Fruit fly (Drosophila melanogaster): Measurements from ENCODE around the gene CG11357.

- TF ChIP-seq Gug (GFP tag; IDR thresholded peaks at IDR 0.05) = peak; percentile 60; the same call in 1 of the 4 replicates
- TF ChIP-seq nerfin-1 (tag; optimal IDR thresholded peaks at IDR 0.05) = no peak
- TF ChIP-seq Mrtf (GFP tag; IDR thresholded peaks at IDR 0.05) = no peak
- TF ChIP-seq CG11504 (tag; optimal IDR thresholded peaks at IDR 0.05) = peak; percentile 6
- TF ChIP-seq CG4424 (GFP tag; optimal IDR thresholded peaks at IDR 0.05) = peak; percentile 5
- no peak for TF ChIP-seq CG8359 (GFP tag; optimal IDR thresholded peaks at IDR 0.05; ENCODE audit: borderline replicate concordance)
- no peak for TF ChIP-seq CG11560 (tag; IDR thresholded peaks at IDR 0.05)
- TF ChIP-seq amos (GFP tag; IDR thresholded peaks at IDR 0.05; ENCODE audit: partially characterized antibody) = no peak
- 0 out of 2 replicates have a peak, but pooled peaks have one; percentile 37 for TF ChIP-seq seq (GFP tag; IDR thresholded peaks at IDR 0.05)
- TF ChIP-seq Med (GFP tag) = peak; percentile 96
These were observed 1.4 kb downstream of the CG11357 start for dm6 chr3L:4543034-4543806.

Measured in whole organism, embryonic.